Fruit fly (Drosophila melanogaster) whole organism, embryonic: ENCODE results near the gene pug.

Experiments
- Atf6 ChIP-seq: fragments of 200-800 bp; sonication (Bioruptor generic); IDR thresholded peaks from 2 replicates; pipeline ENCODE4 v1.3.6; 2022; ENCODE audit warnings: missing biosample characterization, missing genetic modification characterization
- BtbVII ChIP-seq: fragments of 200-800 bp; sonication (Bioruptor generic); optimal IDR thresholded peaks from 3 replicates; lab custom pipeline; 2017; ENCODE audit warnings: missing biosample characterization, mild to moderate bottlenecking, missing genetic modification characterization
- CG11560 ChIP-seq: fragments of 200-800 bp; sonication (Bioruptor generic); IDR thresholded peaks from 3 replicates; pipeline ENCODE4 v1.3.6; 2022; ENCODE audit warnings: missing biosample characterization, missing genetic modification characterization
- CG13287 ChIP-seq: fragments of 200-800 bp; sonication (Bioruptor generic); IDR thresholded peaks from 2 replicates; pipeline ENCODE4 v1.3.6; 2022; ENCODE audit warnings: missing biosample characterization, missing genetic modification characterization; ENCODE audit not compliant: partially characterized antibody
- CG14014 ChIP-seq: fragments of 200-800 bp; sonication (Bioruptor generic); IDR thresholded peaks from 2 replicates; pipeline ENCODE4 v1.3.6; 2022; ENCODE audit warnings: missing biosample characterization, missing genetic modification characterization
- CG14667 ChIP-seq: fragments of 200-800 bp; sonication (Bioruptor generic); IDR thresholded peaks from 2 replicates; pipeline ENCODE4 v1.3.6; 2022; ENCODE audit warnings: missing biosample characterization, missing genetic modification characterization
- CG15514 ChIP-seq: fragments of 200-800 bp; sonication (Bioruptor generic); optimal IDR thresholded peaks from 3 replicates; lab custom pipeline; 2017; ENCODE audit warnings: missing biosample characterization, missing genetic modification characterization, mild to moderate bottlenecking, moderate library complexity, missing genetic modification reagents
- CG17328 ChIP-seq: fragments of 200-800 bp; sonication (Bioruptor generic); IDR thresholded peaks from 2 replicates; pipeline ENCODE4 v1.3.6; 2022; ENCODE audit warnings: missing biosample characterization, missing genetic modification characterization
- CG18262 ChIP-seq: fragments of 200-800 bp; optimal IDR thresholded peaks from 3 replicates; lab custom pipeline; 2019; ENCODE audit warnings: missing biosample characterization, mild to moderate bottlenecking, missing genetic modification characterization, moderate library complexity
- CG2120 ChIP-seq: fragments of 200-800 bp; sonication (Bioruptor generic); optimal IDR thresholded peaks from 3 replicates; lab custom pipeline; 2016; ENCODE audit warnings: missing biosample characterization, missing genetic modification characterization
- CG30403 ChIP-seq: fragments of 200-800 bp; sonication (Bioruptor generic); optimal IDR thresholded peaks from 3 replicates; lab custom pipeline; 2016; ENCODE audit warnings: missing biosample characterization, missing genetic modification characterization
- CG32532 ChIP-seq: fragments of 200-800 bp; sonication (Bioruptor generic); IDR thresholded peaks from 2 replicates; pipeline ENCODE4 v1.3.6; 2022; ENCODE audit warnings: missing biosample characterization, missing genetic modification characterization
- CG3281 ChIP-seq: fragments of 200-800 bp; sonication (Bioruptor generic); optimal IDR thresholded peaks from 3 replicates; lab custom pipeline; 2017; ENCODE audit warnings: missing biosample characterization, mild to moderate bottlenecking, missing genetic modification characterization
- CG34376 ChIP-seq: fragments of 200-800 bp; sonication (Bioruptor generic); optimal IDR thresholded peaks from 2 replicates; lab custom pipeline; 2018; ENCODE audit warnings: missing biosample characterization, mild to moderate bottlenecking, missing genetic modification characterization
- CG6813 ChIP-seq: fragments of 200-800 bp; sonication (Bioruptor generic); optimal IDR thresholded peaks from 2 replicates; lab custom pipeline; 2017; ENCODE audit warnings: missing biosample characterization, missing genetic modification characterization, mild to moderate bottlenecking, moderate library complexity, missing genetic modification reagents
- CG7786 ChIP-seq: fragments of 200-800 bp; sonication (Bioruptor generic); optimal IDR thresholded peaks from 2 replicates; lab custom pipeline; 2016; ENCODE audit warnings: missing biosample characterization, missing genetic modification characterization
- CG8924 ChIP-seq: fragments of 200-800 bp; optimal IDR thresholded peaks from 3 replicates; lab custom pipeline; 2019; ENCODE audit warnings: missing biosample characterization, mild to moderate bottlenecking, missing genetic modification characterization, moderate library complexity
- CG9215 ChIP-seq: fragments of 200-800 bp; sonication (Bioruptor generic); IDR thresholded peaks from 2 replicates; pipeline ENCODE4 v1.3.6; 2022; ENCODE audit warnings: missing biosample characterization, missing genetic modification characterization
- CG9932 ChIP-seq: fragments of 200-800 bp; sonication (Bioruptor generic); IDR thresholded peaks from 2 replicates; pipeline ENCODE4 v1.3.6; 2022; ENCODE audit warnings: missing biosample characterization, missing genetic modification characterization
- CoRest ChIP-seq: fragments of 200-800 bp; sonication (Bioruptor generic); optimal IDR thresholded peaks from 3 replicates; lab custom pipeline; 2018; ENCODE audit warnings: missing biosample characterization, mild to moderate bottlenecking, missing genetic modification characterization, moderate library complexity
- Dek ChIP-seq: fragments of 200-800 bp; sonication (Bioruptor generic); optimal IDR thresholded peaks from 3 replicates; lab custom pipeline; 2019; ENCODE audit warnings: missing biosample characterization, mild to moderate bottlenecking, missing genetic modification characterization, moderate library complexity
- Dfd ChIP-seq, 2 experiments: fragments of >200 bp; optimal IDR thresholded peaks; 2 replicates each; lab custom pipeline; 2017; ENCODE audit warnings: missing biosample characterization in 2 of 2, missing genetic modification characterization in 2 of 2
- E2f2 ChIP-seq: fragments of 200-800 bp; sonication (Bioruptor generic); IDR thresholded peaks from 2 replicates; pipeline ENCODE4 v1.3.6; 2022; ENCODE audit warnings: missing biosample characterization, missing genetic modification characterization
- Fer1 ChIP-seq: fragments of 200-800 bp; sonication (Bioruptor generic); optimal IDR thresholded peaks from 2 replicates; lab custom pipeline; 2017; ENCODE audit warnings: missing biosample characterization, mild to moderate bottlenecking, missing genetic modification characterization
- Gsc ChIP-seq: fragments of 200-800 bp; sonication (Bioruptor generic); IDR thresholded peaks from 2 replicates; pipeline ENCODE4 v1.3.6; 2022; ENCODE audit warnings: missing biosample characterization, missing genetic modification characterization
- Hmr ChIP-seq: fragments of 200-800 bp; sonication (Bioruptor generic); optimal IDR thresholded peaks from 3 replicates; lab custom pipeline; 2017; ENCODE audit warnings: mild to moderate bottlenecking, missing biosample characterization, missing genetic modification reagents, missing genetic modification characterization
- Hsf ChIP-seq: fragments of 200-800 bp; sonication (Bioruptor generic); optimal IDR thresholded peaks from 3 replicates; lab custom pipeline; 2016; ENCODE audit warnings: missing biosample characterization, missing genetic modification characterization
- Jarid2 ChIP-seq: fragments of 200-800 bp; sonication (Bioruptor generic); optimal IDR thresholded peaks from 3 replicates; lab custom pipeline; 2017; ENCODE audit warnings: mild to moderate bottlenecking, missing biosample characterization, missing genetic modification reagents, missing genetic modification characterization
- Rfx ChIP-seq: fragments of 200-800 bp; sonication (Bioruptor generic); IDR thresholded peaks from 2 replicates; pipeline ENCODE4 v1.3.6; 2022; ENCODE audit warnings: missing biosample characterization, missing genetic modification characterization
- cwo ChIP-seq: fragments of 200-800 bp; sonication (Bioruptor generic); optimal IDR thresholded peaks from 3 replicates; lab custom pipeline; 2017; ENCODE audit warnings: missing biosample characterization, missing genetic modification characterization, mild to moderate bottlenecking, moderate library complexity, missing genetic modification reagents
- grn ChIP-seq: fragments of 200-800 bp; sonication (Bioruptor generic); optimal IDR thresholded peaks from 3 replicates; lab custom pipeline; 2017; ENCODE audit warnings: missing biosample characterization, missing genetic modification characterization
- hb ChIP-seq: fragments of 200-800 bp; sonication (Bioruptor generic); IDR thresholded peaks from 3 replicates; pipeline ENCODE4 v1.3.6; 2022; ENCODE audit warnings: missing biosample characterization, missing genetic modification characterization; ENCODE audit not compliant: partially characterized antibody
- insv ChIP-seq, 2 experiments: fragments of 200-800 bp; sonication (Bioruptor generic); optimal IDR thresholded peaks; 3 replicates each; lab custom pipeline; 2016 to 2018; ENCODE audit warnings: missing biosample characterization in 2 of 2, missing genetic modification characterization in 2 of 2
- ken ChIP-seq: fragments of 200-800 bp; sonication (Bioruptor generic); IDR thresholded peaks from 3 replicates; pipeline ENCODE4 v1.3.6; 2022; ENCODE audit warnings: missing biosample characterization, missing genetic modification characterization
- odd ChIP-seq: fragments of 200-800 bp; sonication (Bioruptor generic); optimal IDR thresholded peaks from 2 replicates; lab custom pipeline; 2017; ENCODE audit warnings: missing biosample characterization, mild to moderate bottlenecking, missing genetic modification characterization
- otp ChIP-seq: fragments of 200-800 bp; sonication (Bioruptor generic); IDR thresholded peaks from 3 replicates; pipeline ENCODE4, ENCODE4 v1.3.6; 2022; ENCODE audit warnings: missing biosample characterization, missing genetic modification characterization
- pb ChIP-seq: fragments of 200-800 bp; sonication (Bioruptor generic); optimal IDR thresholded peaks from 3 replicates; lab custom pipeline; 2016; ENCODE audit warnings: missing biosample characterization, missing genetic modification characterization
- pita ChIP-seq: fragments of 200-800 bp; sonication (Bioruptor generic); optimal IDR thresholded peaks from 2 replicates; lab custom pipeline; 2017; ENCODE audit warnings: missing biosample characterization, mild to moderate bottlenecking, missing genetic modification characterization
- row ChIP-seq: fragments of 200-800 bp; sonication (Bioruptor generic); IDR thresholded peaks from 3 replicates; pipeline ENCODE4 v1.3.6; 2022; ENCODE audit warnings: missing biosample characterization, missing genetic modification characterization
- run ChIP-seq: fragments of 200-800 bp; sonication (Bioruptor generic); optimal IDR thresholded peaks from 3 replicates; lab custom pipeline; 2018; ENCODE audit warnings: missing biosample characterization, mild to moderate bottlenecking, missing genetic modification characterization
- sd ChIP-seq: fragments of 200-800 bp; sonication (Bioruptor generic); optimal IDR thresholded peaks from 3 replicates; lab custom pipeline; 2018; ENCODE audit warnings: missing biosample characterization, mild to moderate bottlenecking, missing genetic modification characterization, moderate library complexity
- sisA ChIP-seq: fragments of 200-800 bp; sonication (Bioruptor generic); IDR thresholded peaks from 2 replicates; pipeline ENCODE4 v1.3.6; 2022; ENCODE audit warnings: missing biosample characterization, missing genetic modification characterization
- slp2 ChIP-seq: fragments of 200-800 bp; sonication (Bioruptor generic); optimal IDR thresholded peaks from 2 replicates; lab custom pipeline; 2016; ENCODE audit warnings: missing biosample characterization, missing genetic modification characterization
- sqz ChIP-seq: fragments of 200-800 bp; sonication (Bioruptor generic); optimal IDR thresholded peaks from 3 replicates; lab custom pipeline; 2018; ENCODE audit warnings: missing biosample characterization, mild to moderate bottlenecking, missing genetic modification characterization
- sug ChIP-seq: fragments of 200-800 bp; optimal IDR thresholded peaks from 2 replicates; lab custom pipeline; 2019; ENCODE audit warnings: missing biosample characterization, mild to moderate bottlenecking, missing genetic modification characterization, moderate library complexity
- tll ChIP-seq, 2 experiments: fragments of 200-800 bp in 1 of 2; fragments of >200 bp in 1 of 2; sonication (Bioruptor generic) in 1 of 2; optimal IDR thresholded peaks; 2 replicates each; lab custom pipeline; 2017 to 2019; ENCODE audit warnings: missing biosample characterization in 2 of 2, missing genetic modification characterization in 2 of 2, mild to moderate bottlenecking in 1 of 2, moderate library complexity in 1 of 2

Gene pug

dm6 chr3R:10688835-10689234 lies 7.5 kb upstream of the pug start (continued):
- TF ChIP-seq odd, result no peak
- peak; percentile 38 for TF ChIP-seq CG18262 (tag; lab: Kevin White, UChicago)
- TF ChIP-seq, all 482 proteins: peak for 159

- TF ChIP-seq CoRest (peak; percentile 25), run (tag; lab: Kevin White, UChicago) (peak; percentile 62), tll (GFP tag; optimal IDR thresholded peaks at IDR 0.05; lab: Kevin White, UChicago) (peak in 1 of 2 experiments; percentile 24), CG13287 (GFP tag; lab: Robert Waterston, UW) (no peak), CG7786 (GFP tag; lab: Kevin White, UChicago) (peak; percentile 27), hb (GFP tag; lab: Robert Waterston, UW) (no peak), Fer1 (peak; percentile 57), Dek (tag; lab: Kevin White, UChicago) (peak; percentile 32), CG8924 (peak; percentile 51), Hsf (GFP tag; lab: Kevin White, UChicago) (peak; percentile 6), Atf6 (peak; percentile 60), CG34376 (GFP tag; lab: Kevin White, UChicago) (peak; percentile 93), CG14014 (GFP tag; lab: Robert Waterston, UW) (peak; percentile 18; the same call in 1 of the 2 replicates), CG30403 (GFP tag; lab: Kevin White, UChicago) (peak; percentile 11), CG2120 (peak; percentile 81), ken (no peak), sd (peak; percentile 79), sqz (GFP tag; lab: Kevin White, UChicago) (no peak), CG17328 (GFP tag; lab: Robert Waterston, UW) (no peak), row (GFP tag; lab: Robert Waterston, UW) (peak; percentile 51; the same call in 1 of the 3 replicates), slp2 (GFP tag; lab: Kevin White, UChicago) (no peak), CG9932 (GFP tag; lab: Robert Waterston, UW) (peak; percentile 40; the same call in 1 of the 2 replicates), CG9215 (GFP tag; lab: Robert Waterston, UW) (no peak), CG32532 (GFP tag; lab: Robert Waterston, UW) (peak; percentile 52; the same call in 1 of the 2 replicates), Dfd (GFP tag; optimal IDR thresholded peaks at IDR 0.05; lab: Kevin White, UChicago) (no peak), grn (GFP tag; lab: Kevin White, UChicago) (peak; percentile 68), pb (no peak), CG11560 (tag; lab: Robert Waterston, UW) (no peak), Gsc (GFP tag; lab: Robert Waterston, UW) (no peak), Hmr (GFP tag; lab: Kevin White, UChicago) (peak; percentile 71), pita (no peak), insv (GFP tag; optimal IDR thresholded peaks at IDR 0.05; lab: Kevin White, UChicago) (no peak), CG15514 (GFP tag; lab: Kevin White, UChicago) (peak; percentile 2), CG3281 (GFP tag; lab: Kevin White, UChicago) (peak; percentile 58), CG6813 (peak; percentile 24), otp (GFP tag; lab: Robert Waterston, UW) (peak; percentile 49; the same call in 1 of the 3 replicates), Jarid2 (GFP tag; lab: Kevin White, UChicago) (peak; percentile 36), BtbVII (peak; percentile 34), sug (peak; percentile 79), Rfx (GFP tag; lab: Robert Waterston, UW) (peak; percentile 55), CG14667 (no peak), CG18262 (tag; lab: Kevin White, UChicago) (no peak), sisA (no peak), E2f2 (0 out of 2 replicates have a peak, but pooled peaks have one; percentile 10), cwo (GFP tag; lab: Kevin White, UChicago) (peak; percentile 72)
These were observed 3.0 kb downstream of the pug start for dm6 chr3R:10699020-10699951.
